Fruit fly (Drosophila melanogaster) whole organism, wandering third instar larva: ENCODE measurements around the gene CG10336.
A peak's percentile ranks its signal among the peaks of the same experiment; 100 is the strongest.

ENCODE experiments used
- N ChIP-seq: fragments of >200 bp; optimal IDR thresholded peaks from 2 replicates; lab custom pipeline; 2018; ENCODE audit warnings: missing biosample characterization, missing external identifiers, missing genetic modification characterization
- OdsH ChIP-seq: fragments of 200-800 bp; sonication (Bioruptor generic); optimal IDR thresholded peaks from 2 replicates; lab custom pipeline; 2016; ENCODE audit warnings: missing biosample characterization, mild to moderate bottlenecking, missing genetic modification characterization
- Rel ChIP-seq, 2 experiments: fragments of 200-800 bp; sonication (Bioruptor generic) in 1 of 2; optimal IDR thresholded peaks; 2 replicates in 1 of 2; 3 replicates in 1 of 2; lab custom pipeline; 2016 to 2019; ENCODE audit warnings: mild to moderate bottlenecking in 2 of 2, missing biosample characterization in 2 of 2, missing genetic modification characterization in 2 of 2, moderate library complexity in 1 of 2
- dl ChIP-seq, 2 experiments: fragments of 175-275, 200-275 bp in 1 of 2; fragments of 200-275 bp in 1 of 2; sonication (Bioruptor generic); optimal IDR thresholded peaks; lab custom pipeline; 2018; ENCODE audit warnings: mild to moderate bottlenecking in 2 of 2, missing biosample characterization in 2 of 2, missing genetic modification characterization in 2 of 2, moderate library complexity in 2 of 2; ENCODE audit not compliant: partially characterized antibody in 2 of 2, insufficient read depth in 1 of 2
- ey ChIP-seq: fragments of 200-800 bp; sonication (Bioruptor generic); optimal IDR thresholded peaks from 2 replicates; lab custom pipeline; 2016; ENCODE audit warnings: missing biosample characterization, missing genetic modification characterization
- h ChIP-seq: fragments of 200-800 bp; sonication (Bioruptor generic); optimal IDR thresholded peaks from 3 replicates; lab custom pipeline; 2016; ENCODE audit warnings: missing biosample characterization, mild to moderate bottlenecking, missing genetic modification characterization
- jim ChIP-seq: fragments of 175-275, 200-325 bp; sonication (Bioruptor generic); optimal IDR thresholded peaks from 2 replicates; lab custom pipeline; 2016; ENCODE audit warnings: missing biosample characterization, mild to moderate bottlenecking, missing genetic modification characterization

- TF ChIP-seq dl (GFP tag; optimal IDR thresholded peaks at IDR 0.05; lab: Kevin White, UChicago; ENCODE audit: insufficient read depth in 1 of 2, partially characterized antibody in 2 of 2) (no peak), ey (GFP tag; lab: Kevin White, UChicago) (no peak), OdsH (GFP tag; lab: Kevin White, UChicago) (no peak), Rel (GFP tag; optimal IDR thresholded peaks at IDR 0.05; lab: Kevin White, UChicago) (no peak), Rel (tag; optimal IDR thresholded peaks at IDR 0.05; lab: Kevin White, UChicago) (no peak), jim (GFP tag; lab: Kevin White, UChicago) (no peak), N (GFP tag; lab: Kevin White, UChicago) (no peak), h (peak; percentile 3)
Observed at dm6 chr2L:18698559-18699130, 9.3 kb downstream of the CG10336 start, which contains the start of gene CG10341.
